Worm (Caenorhabditis elegans) whole organism, L4/young adult: ENCODE measurements around the gene rips-1.

ENCODE experiments used
- W03F9.2 ChIP-seq: fragments of 150-350 bp; optimal IDR thresholded peaks from 2 replicates; lab custom pipeline; 2014; ENCODE audit warnings: missing biosample characterization, missing genetic modification characterization
- dao-5 ChIP-seq: sonication (generic microtip); optimal IDR thresholded peaks from 2 replicates; lab custom pipeline; 2016; ENCODE audit warnings: missing genotype, missing genetic modification characterization, moderate library complexity, missing compliant biosample characterization

DNA sequence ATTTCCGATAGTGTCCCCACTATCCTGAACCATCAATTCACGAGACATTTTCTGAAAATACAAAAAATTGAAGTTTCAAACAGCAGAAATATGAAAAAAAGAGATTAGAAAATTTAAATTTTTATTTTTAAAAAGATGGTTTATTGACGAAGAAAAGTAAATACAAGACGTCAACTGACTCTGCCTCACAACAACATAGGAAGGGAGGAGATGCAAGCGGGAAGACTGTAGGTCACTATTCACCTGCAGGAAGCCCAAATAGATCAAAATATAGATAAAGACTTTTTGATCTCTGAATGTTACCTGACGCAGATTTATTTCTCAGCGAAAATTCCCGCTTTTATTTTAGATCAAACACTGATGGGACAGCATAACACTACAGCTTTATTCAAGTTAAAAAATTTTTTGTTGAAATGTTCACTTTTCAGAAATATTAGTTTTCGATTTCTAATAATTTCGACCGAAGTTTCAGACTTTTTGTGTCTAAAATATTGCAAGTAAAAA is 4.3 kb downstream of the rips-1 start, which contains the start of gene cysl-3:
- TF ChIP-seq W03F9.2 (tag; lab: Kevin White, UChicago) (no peak), dao-5 (tag; lab: Kevin White, UChicago) (no peak)
